Fruit fly (Drosophila melanogaster) S2 (cell line): ENCODE data around the gene pigs.

Experiments
- CG8478 ChIP-seq: fragments of >200 bp; optimal IDR thresholded peaks from 2 replicates; lab custom pipeline; 2018
- CTCF ChIP-seq, 2 experiments: fragments of >200 bp; optimal IDR thresholded peaks; 2 replicates each; lab custom pipeline; 2018

The pigs gene

dm6 chrX:6611831-6612230 lies 12.0 kb downstream of the pigs start:
- TF ChIP-seq CTCF (optimal IDR thresholded peaks at IDR 0.05; lab: Kevin White, UChicago), result no peak
- TF ChIP-seq CG8478, result no peak

- no peak for TF ChIP-seq CG8478
- TF ChIP-seq CTCF (optimal IDR thresholded peaks at IDR 0.05; lab: Kevin White, UChicago), result no peak
Measured at dm6 chrX:6612509-6612908, 12.6 kb downstream of the pigs start.

DNA sequence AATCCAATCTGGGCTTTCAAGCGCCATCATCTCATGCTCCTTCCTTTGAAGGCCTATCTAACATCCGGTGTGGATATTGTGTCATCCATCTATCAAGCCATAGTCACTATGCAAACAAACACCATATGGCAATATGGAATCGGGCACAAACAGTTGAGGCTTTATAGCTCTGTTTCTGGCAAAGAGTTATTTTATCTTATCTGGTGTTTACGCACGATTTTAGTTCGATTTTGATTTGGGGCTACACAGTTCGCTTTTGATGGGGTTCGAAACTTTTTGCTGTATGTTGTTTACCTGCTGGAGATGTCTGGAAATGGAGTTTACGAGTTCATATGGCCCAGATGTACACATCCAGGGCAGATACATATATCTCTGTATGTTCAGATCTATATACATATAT lies 13.7 kb downstream of the pigs start:
- TF ChIP-seq CG8478 (no peak), CTCF (optimal IDR thresholded peaks at IDR 0.05; lab: Kevin White, UChicago) (no peak)

- TF ChIP-seq CG8478, result no peak
- no peak for TF ChIP-seq CTCF (optimal IDR thresholded peaks at IDR 0.05; lab: Kevin White, UChicago)
Measured at dm6 chrX:6614266-6614665, 14.4 kb downstream of the pigs start.

DNA sequence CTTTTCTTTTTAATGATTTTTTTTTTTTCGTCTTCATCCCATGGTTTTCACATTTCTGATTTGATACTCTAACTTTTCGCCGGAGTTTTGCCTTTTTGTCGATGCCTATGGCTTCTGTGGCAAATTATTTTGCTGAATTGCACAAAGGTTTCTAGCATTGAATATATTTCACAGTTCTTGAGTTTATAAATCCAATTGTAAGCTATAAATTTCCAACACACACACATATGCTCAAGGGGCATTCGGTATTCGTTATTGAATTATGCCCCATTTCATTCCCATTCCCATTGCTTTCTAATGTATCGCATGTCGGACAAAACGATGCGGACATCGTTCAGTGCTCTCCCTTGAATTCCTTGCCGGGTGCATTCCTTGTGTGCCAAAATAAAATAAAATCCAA lies 15.6 kb downstream of the pigs start:
- no peak for TF ChIP-seq CTCF (optimal IDR thresholded peaks at IDR 0.05; lab: Kevin White, UChicago)

DNA sequence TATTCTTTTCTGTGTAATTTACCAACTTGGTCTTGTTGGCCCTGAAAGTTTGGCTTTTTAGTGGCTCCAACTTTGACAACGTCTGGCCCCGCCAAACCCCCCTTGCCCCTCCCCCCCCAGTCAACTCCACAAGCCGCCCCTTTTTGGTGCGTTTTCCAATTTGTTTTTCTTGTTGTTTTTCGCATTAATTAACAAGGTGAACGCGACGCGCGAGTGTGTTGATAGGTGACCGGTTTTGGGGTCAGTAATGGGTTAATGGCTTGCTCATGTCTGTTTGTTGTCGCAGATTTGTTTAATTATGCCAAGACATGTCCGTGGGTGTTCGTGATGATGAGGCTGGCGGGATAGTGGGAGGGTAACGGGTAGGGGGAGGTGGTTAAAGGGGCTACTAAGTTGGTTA lies 16.9 kb downstream of the pigs start:
- TF ChIP-seq CG8478 (no peak), CTCF (optimal IDR thresholded peaks at IDR 0.05; lab: Kevin White, UChicago) (no peak)

dm6 chrX:6617372-6617771 lies 17.5 kb downstream of the pigs start:
- no peak for TF ChIP-seq CTCF (optimal IDR thresholded peaks at IDR 0.05; lab: Kevin White, UChicago)

dm6 chrX:6621566-6622006 lies 21.7 kb downstream of the pigs start:
- TF ChIP-seq CG8478, result no peak
- no peak for TF ChIP-seq CTCF (optimal IDR thresholded peaks at IDR 0.05; lab: Kevin White, UChicago)

- TF ChIP-seq CTCF (optimal IDR thresholded peaks at IDR 0.05; lab: Kevin White, UChicago) (no peak), CG8478 (no peak)
Measured at dm6 chrX:6624006-6624745, 24.3 kb downstream of the pigs start.

DNA sequence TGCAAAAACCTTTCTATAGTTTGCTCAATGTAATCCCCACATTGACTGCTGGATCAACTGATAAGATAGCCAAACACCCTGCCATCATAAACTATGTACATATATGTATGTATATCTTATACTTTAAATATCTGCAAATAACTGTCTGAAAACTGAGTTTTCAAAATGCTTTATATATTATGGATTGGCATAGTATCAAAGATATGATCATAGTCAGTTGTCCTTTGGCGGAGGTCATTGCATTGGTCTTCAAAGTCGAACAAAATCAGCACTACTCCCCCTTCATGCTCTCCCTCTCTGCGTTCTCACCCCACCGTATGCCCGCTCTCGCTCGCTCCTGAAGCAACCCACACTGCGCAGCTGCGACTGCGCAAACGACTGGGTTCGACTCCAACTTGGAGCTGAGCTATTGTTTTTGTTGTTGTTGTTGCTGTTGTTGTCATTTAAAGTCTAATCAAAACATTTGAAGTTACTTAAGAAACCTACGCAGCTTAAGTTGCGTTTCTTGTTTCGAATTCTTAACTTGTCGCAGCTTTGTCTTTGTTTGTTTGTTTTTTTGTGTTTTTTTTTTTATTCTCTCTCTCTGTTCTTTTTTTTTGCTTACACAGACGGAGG lies 25.2 kb downstream of the pigs start:
- TF ChIP-seq CTCF (optimal IDR thresholded peaks at IDR 0.05; lab: Kevin White, UChicago), result no peak
- no peak for TF ChIP-seq CG8478

- no peak for TF ChIP-seq CG8478
- TF ChIP-seq CTCF (optimal IDR thresholded peaks at IDR 0.05; lab: Kevin White, UChicago), result no peak
Measured at dm6 chrX:6631885-6632284, 32.0 kb downstream of the pigs start.

- TF ChIP-seq CG8478 (no peak), CTCF (optimal IDR thresholded peaks at IDR 0.05; lab: Kevin White, UChicago) (no peak)
Measured at dm6 chrX:6633659-6634058, 33.8 kb downstream of the pigs start, which contains the start of gene CG14443. TSS of gene CG14443 (plus strand) at chrX:6633959.

DNA sequence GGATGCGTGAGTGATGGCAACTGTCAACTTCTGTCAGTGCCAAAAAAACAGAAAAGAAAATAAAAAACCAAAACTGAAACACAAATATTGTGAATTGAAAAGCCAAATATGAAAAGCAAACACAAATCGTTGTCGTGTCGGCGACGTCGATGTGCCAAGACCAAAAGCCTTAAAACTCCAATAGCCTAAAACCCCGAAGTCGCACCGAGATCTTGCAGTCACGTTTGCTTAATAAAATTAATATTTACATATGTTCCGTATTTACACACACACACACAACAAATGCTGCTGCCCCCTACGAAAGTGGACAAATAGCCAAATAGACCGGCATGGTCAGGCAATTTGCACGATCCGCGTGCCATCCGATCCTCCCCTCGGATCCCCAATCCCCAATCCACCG lies 38.3 kb downstream of the pigs start:
- TF ChIP-seq CG8478 (no peak), CTCF (optimal IDR thresholded peaks at IDR 0.05; lab: Kevin White, UChicago) (no peak)

DNA sequence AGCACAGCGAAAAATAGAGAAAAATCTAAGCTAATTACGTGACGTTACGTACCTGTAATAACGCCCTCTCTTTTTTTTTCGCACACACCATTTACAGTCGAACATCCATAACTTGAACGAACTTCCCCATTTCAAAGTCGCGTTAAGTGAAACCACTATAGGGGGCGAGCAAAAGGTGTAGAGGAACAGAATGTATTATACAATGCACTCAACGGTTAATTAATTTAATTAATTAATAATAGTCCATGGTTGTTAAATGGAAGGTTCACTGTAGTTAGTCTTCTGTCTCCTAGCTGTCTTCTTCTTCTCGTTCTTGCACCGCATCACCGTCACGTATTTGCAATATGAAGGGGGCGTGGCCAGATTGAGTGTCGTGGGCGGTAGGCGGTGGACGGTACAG lies 41.7 kb downstream of the pigs start:
- TF ChIP-seq CTCF (optimal IDR thresholded peaks at IDR 0.05; lab: Kevin White, UChicago), result no peak
- no peak for TF ChIP-seq CG8478

DNA sequence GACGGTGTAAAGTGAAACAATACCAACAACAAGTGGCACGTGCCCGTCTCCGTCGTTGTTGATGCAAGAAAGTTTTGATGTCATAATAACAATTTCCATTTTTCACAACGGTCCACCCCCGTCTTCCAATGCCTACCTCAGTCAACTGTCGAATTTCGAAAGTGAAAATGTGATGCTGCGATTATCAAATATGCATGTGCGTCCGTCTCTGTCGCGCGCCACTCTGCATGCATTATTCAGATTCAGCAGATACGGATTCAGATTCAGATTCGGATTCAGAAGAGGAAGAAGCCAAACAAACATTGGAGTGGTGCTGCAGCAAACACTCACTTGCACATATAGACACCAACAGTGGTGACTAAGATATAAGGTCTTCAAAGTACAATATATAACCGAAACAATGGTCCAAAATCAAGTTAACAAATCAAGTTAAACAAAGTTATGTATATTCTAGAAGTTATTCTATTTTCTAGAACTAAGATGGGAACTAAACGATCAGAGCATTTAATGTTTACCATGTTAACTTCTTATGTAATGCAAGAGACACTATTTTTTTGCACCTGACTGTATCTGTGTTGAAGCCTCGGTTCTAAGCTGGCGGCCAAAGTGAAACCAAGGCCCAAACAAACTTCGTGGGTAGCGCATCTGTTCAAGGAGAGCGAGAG lies 42.9 kb downstream of the pigs start:
- TF ChIP-seq CG8478 (no peak), CTCF (optimal IDR thresholded peaks at IDR 0.05; lab: Kevin White, UChicago) (no peak)

DNA sequence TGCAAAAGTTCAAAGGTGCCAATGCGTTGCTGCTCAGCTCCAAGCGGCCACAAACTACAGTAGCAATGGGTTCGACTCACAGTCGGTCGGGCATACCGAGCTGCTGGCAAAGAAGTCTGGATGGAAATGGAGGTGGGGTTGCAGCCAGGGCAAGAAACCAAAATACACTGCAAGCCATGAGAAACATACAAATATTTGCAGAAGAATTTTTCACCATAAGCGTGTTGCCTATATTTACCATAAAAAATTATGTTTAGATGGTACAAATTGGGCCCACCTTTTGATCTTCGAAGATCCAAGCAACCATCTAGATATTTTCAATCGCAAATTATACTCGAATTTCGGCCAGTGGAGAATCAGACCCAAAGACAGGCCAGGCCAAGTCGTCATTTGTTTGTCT lies 47.0 kb downstream of the pigs start:
- TF ChIP-seq CG8478 (no peak), CTCF (optimal IDR thresholded peaks at IDR 0.05; lab: Kevin White, UChicago) (no peak)
